Fruit fly (Drosophila melanogaster) whole organism, adult: ENCODE results near the gene CG14384.

Source experiments
- CG11617 ChIP-seq: fragments of 200-800 bp; sonication (Bioruptor generic); optimal IDR thresholded peaks from 2 replicates; lab custom pipeline; 2017; ENCODE audit warnings: mild to moderate bottlenecking, missing biosample characterization, missing genetic modification reagents, missing genetic modification characterization
- CG12768 ChIP-seq: fragments of 200-800 bp; sonication (Bioruptor generic); optimal IDR thresholded peaks from 2 replicates; lab custom pipeline; 2017; ENCODE audit warnings: missing biosample characterization, missing genetic modification characterization, mild to moderate bottlenecking, moderate library complexity, missing genetic modification reagents
- CG14711 ChIP-seq: fragments of 200-800 bp; sonication (Bioruptor generic); optimal IDR thresholded peaks from 2 replicates; lab custom pipeline; 2018; ENCODE audit warnings: missing biosample characterization, mild to moderate bottlenecking, missing genetic modification characterization, moderate library complexity
- CG1620 ChIP-seq: fragments of 200-800 bp; sonication (Bioruptor generic); optimal IDR thresholded peaks from 2 replicates; lab custom pipeline; 2016; ENCODE audit warnings: missing biosample characterization, missing genetic modification characterization
- CG5204 ChIP-seq: fragments of 200-800 bp; sonication (Bioruptor generic); optimal IDR thresholded peaks from 2 replicates; lab custom pipeline; 2016; ENCODE audit warnings: missing biosample characterization, missing genetic modification characterization
- CG7045 ChIP-seq: fragments of 200-800 bp; sonication (Bioruptor generic); optimal IDR thresholded peaks from 2 replicates; lab custom pipeline; 2017; ENCODE audit warnings: missing biosample characterization, mild to moderate bottlenecking, missing genetic modification characterization
- CG7101 ChIP-seq: fragments of 200-800 bp; sonication (Bioruptor generic); optimal IDR thresholded peaks from 2 replicates; lab custom pipeline; 2018; ENCODE audit warnings: missing biosample characterization, mild to moderate bottlenecking, missing genetic modification characterization, moderate library complexity
- Crg-1 ChIP-seq: fragments of 200-800 bp; sonication (Bioruptor generic); optimal IDR thresholded peaks from 2 replicates; lab custom pipeline; 2016; ENCODE audit warnings: missing biosample characterization, missing genetic modification characterization
- Hr96 ChIP-seq: fragments of 200-800 bp; sonication (Bioruptor generic); optimal IDR thresholded peaks from 2 replicates; lab custom pipeline; 2016; ENCODE audit warnings: missing biosample characterization, missing genetic modification characterization
- Mnt ChIP-seq: fragments of 200-800 bp; sonication (Bioruptor generic); optimal IDR thresholded peaks from 2 replicates; lab custom pipeline; 2016; ENCODE audit warnings: missing biosample characterization, mild to moderate bottlenecking, missing genetic modification characterization
- bab1 ChIP-seq: fragments of 200-800 bp; sonication (Bioruptor generic); optimal IDR thresholded peaks from 3 replicates; lab custom pipeline; 2019; ENCODE audit warnings: missing biosample characterization, mild to moderate bottlenecking, missing genetic modification characterization, moderate library complexity
- cic ChIP-seq: fragments of 200-800 bp; sonication (Bioruptor generic); optimal IDR thresholded peaks from 2 replicates; lab custom pipeline; 2017; ENCODE audit warnings: missing biosample characterization, mild to moderate bottlenecking, missing genetic modification characterization, moderate library complexity
- cnc ChIP-seq, 2 experiments: fragments of >200 bp; optimal IDR thresholded peaks; 2 replicates each; lab custom pipeline; 2017
- kay ChIP-seq: fragments of 200-800 bp; sonication (Bioruptor generic); peaks from one replicate; lab custom pipeline; 2016; ENCODE audit warnings: missing biosample characterization, missing genetic modification characterization, borderline replicate concordance
- ovo ChIP-seq: fragments of 200-800 bp; sonication (Bioruptor generic); optimal IDR thresholded peaks from 2 replicates; lab custom pipeline; 2016; ENCODE audit warnings: missing biosample characterization, missing genetic modification characterization
- pad ChIP-seq: fragments of 200-800 bp; sonication (Bioruptor generic); optimal IDR thresholded peaks from 3 replicates; lab custom pipeline; 2017; ENCODE audit warnings: missing biosample characterization, missing genetic modification characterization, mild to moderate bottlenecking, moderate library complexity, missing genetic modification reagents
- toe ChIP-seq: fragments of 200-800 bp; sonication (Bioruptor generic); optimal IDR thresholded peaks from 2 replicates; lab custom pipeline; 2016; ENCODE audit warnings: missing biosample characterization, missing genetic modification characterization

The CG14384 gene

dm6 chr3R:12960227-12960626 is 7.3 kb downstream of the CG14384 start:
- TF ChIP-seq CG5204 (GFP tag; lab: Kevin White, UChicago) (no peak), pad (GFP tag; lab: Kevin White, UChicago) (no peak), CG11617 (GFP tag; lab: Kevin White, UChicago) (no peak), Mnt (GFP tag; lab: Kevin White, UChicago) (no peak), kay (GFP tag; lab: Kevin White, UChicago) (no peak), toe (GFP tag; lab: Kevin White, UChicago) (no peak), ovo (GFP tag; lab: Kevin White, UChicago) (no peak), CG14711 (tag; lab: Kevin White, UChicago) (no peak), Hr96 (GFP tag; lab: Kevin White, UChicago) (no peak), cic (GFP tag; lab: Kevin White, UChicago) (no peak), CG1620 (GFP tag; lab: Kevin White, UChicago) (no peak), Crg-1 (GFP tag; lab: Kevin White, UChicago) (no peak), CG7045 (GFP tag; lab: Kevin White, UChicago) (no peak), bab1 (GFP tag; lab: Kevin White, UChicago) (no peak), CG7101 (tag; lab: Kevin White, UChicago) (no peak), CG12768 (no peak)

dm6 chr3R:12957388-12957787 is 10.1 kb downstream of the CG14384 start:
- no peak for TF ChIP-seq cnc (optimal IDR thresholded peaks at IDR 0.05; lab: Kevin White, UChicago)
